Fruit fly (Drosophila melanogaster): ENCODE measurements around the gene stx.
A peak's percentile ranks its signal among the peaks of the same experiment; 100 is the strongest.

stx gene

DNA sequence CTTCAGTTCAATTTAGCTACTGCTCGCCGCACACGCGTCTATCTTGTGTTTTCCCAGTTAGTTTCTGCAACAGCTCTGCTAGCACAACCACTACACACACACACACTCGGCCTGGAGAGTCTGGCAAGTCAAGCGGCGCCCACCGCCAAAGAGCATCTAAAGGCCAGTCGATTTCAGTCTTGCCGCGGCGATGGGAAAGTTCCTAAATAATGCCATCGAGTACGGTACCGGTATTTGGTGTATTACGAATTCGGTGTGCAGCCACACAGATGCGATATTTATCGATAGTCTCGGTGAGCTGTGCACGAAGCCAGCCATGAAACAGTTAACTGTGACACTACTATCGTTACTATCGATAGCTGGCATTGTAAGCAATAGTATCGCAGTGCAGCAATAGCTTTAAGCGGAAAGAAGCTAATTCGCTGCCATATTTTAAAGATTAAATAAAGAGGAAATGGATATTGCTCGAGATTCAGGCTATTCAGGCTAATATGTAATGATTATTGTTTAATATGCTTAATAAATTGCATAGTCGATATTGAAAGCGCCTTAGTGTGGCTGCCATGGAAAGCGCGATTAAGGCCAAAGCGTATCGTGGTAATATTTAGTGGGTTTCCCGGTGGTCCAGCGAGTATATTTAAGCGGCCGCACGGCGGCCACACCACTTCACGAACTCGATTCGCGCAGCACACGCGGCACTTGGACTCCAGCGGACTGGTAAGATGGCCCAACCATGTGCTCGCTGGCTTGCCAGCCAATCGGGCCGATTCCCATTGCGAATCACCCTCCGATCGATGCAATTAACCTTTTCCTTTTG lies at the start of gene stx:
Gene stx, minus strand, starts transcription at position 171 of the 817 bp plus-strand sequence.
- TF ChIP-seq CG34367 (tag; optimal IDR thresholded peaks at IDR 0.05) (no peak), CG17806 (tag; optimal IDR thresholded peaks at IDR 0.05) (no peak), CG8301 (tag; optimal IDR thresholded peaks at IDR 0.05) (no peak), CG12605 (GFP tag; IDR thresholded peaks at IDR 0.05) (peak; percentile 59), fd96Ca (GFP tag; IDR thresholded peaks at IDR 0.05) (peak; percentile 23; the same call in 1 of the 3 replicates), EcR (GFP tag; optimal IDR thresholded peaks at IDR 0.05) (no peak), Snoo (tag; optimal IDR thresholded peaks at IDR 0.05) (no peak), CG9948 (tag; optimal IDR thresholded peaks at IDR 0.05) (no peak), CG15710 (tag; optimal IDR thresholded peaks at IDR 0.05) (peak; percentile 2), Pif1B (GFP tag; optimal IDR thresholded peaks at IDR 0.05) (no peak), CG8159 (tag; optimal IDR thresholded peaks at IDR 0.05) (peak; percentile 8), CG14655 (GFP tag; optimal IDR thresholded peaks at IDR 0.05) (no peak), Ets98B (GFP tag; IDR thresholded peaks at IDR 0.05) (peak; percentile 49), CG32121 (GFP tag; IDR thresholded peaks at IDR 0.05) (peak; percentile 42; the same call in 1 of the 2 replicates), CG4496 (GFP tag; IDR thresholded peaks at IDR 0.05) (peak; percentile 58; the same call in 2 of the 3 replicates), gl (tag; optimal IDR thresholded peaks at IDR 0.05) (no peak), CG13204 (GFP tag; optimal IDR thresholded peaks at IDR 0.05) (no peak), rn (GFP tag; IDR thresholded peaks at IDR 0.05) (peak; percentile 8; the same call in 1 of the 2 replicates), Pif1A (GFP tag; optimal IDR thresholded peaks at IDR 0.05) (no peak), D1 (tag; optimal IDR thresholded peaks at IDR 0.05) (no peak), CG10348 (GFP tag; IDR thresholded peaks at IDR 0.05) (no peak)

DNA sequence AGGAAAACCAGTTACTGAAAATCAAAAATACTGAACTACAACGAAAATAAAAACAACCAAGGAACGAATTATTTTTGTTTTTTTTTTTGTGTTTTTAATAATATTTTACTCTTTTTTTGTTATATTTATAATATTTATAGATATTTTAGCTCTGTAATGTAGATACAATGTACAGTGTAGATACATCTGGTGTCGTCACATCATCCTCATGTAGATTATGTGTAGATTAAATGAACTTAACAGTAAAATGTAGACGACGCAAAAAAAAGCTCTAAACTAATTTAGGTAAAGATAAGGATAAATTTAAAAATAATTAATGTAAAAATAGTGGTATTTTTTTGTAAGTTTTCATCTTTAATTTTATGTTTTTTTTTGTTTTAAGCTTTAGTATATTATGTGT lies 44.5 kb upstream of the stx start:
- peak; percentile 53 for TF ChIP-seq D1 (tag; optimal IDR thresholded peaks at IDR 0.05)
- TF ChIP-seq fd96Ca (GFP tag; IDR thresholded peaks at IDR 0.05): no peak

DNA sequence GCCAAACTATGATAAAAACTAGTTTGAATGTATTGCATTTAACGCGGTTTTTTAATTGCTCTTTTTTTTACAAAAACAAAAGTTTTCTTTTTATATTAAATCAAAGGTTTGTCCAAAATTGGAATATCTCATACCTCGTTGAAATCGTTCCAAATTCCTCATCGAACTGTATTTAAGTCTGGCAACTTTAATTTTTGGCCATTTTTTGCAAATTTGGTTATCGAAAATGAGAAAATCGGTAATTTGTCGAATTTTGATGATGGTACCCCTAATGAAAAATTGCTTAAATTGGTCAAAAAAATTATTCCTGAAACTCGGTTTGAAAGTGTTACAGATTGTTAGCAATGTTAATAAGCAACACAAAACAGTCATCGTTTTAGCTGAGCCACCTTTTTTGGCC lies 42.6 kb upstream of the stx start:
- no peak for TF ChIP-seq CG8301 (tag; optimal IDR thresholded peaks at IDR 0.05)

DNA sequence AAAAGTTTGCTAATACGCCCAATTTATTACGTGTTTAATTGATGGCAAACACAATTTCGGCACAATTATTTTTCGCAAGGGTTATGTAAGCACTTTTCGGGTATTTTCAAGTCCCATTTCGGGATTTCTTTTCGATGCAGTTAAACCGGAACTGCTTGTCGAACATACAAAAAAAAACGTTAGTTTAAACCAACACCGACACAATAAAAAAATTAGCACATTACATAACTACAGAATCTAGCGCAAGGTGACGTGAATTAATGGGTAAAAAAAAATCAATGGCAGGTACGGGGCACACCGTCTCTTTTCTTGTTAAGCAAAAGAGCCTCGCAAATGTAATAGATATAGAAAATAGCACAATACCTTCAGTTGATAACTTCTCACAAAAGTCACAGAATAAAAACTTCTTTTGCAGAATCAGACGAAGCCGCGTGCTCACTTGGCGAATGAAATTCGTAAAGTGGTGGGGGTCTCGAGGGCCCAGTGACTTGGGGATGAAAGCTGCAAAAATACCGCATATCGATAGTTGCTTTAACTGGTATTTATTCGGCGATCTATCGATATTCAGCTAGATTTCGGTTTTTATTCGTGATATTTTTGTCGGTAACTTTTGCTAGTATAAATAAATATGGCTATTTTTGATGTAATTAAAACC lies 41.8 kb upstream of the stx start, which contains the start of the genes Ant2 and sesB:
Gene Ant2, minus strand, starts transcription at position 465 of the 655 bp plus-strand sequence.
Gene sesB, minus strand, starts transcription at position 516 of the 655 bp plus-strand sequence.
- TF ChIP-seq CG34367 (tag; optimal IDR thresholded peaks at IDR 0.05): no peak
- no peak for TF ChIP-seq fd96Ca (GFP tag; IDR thresholded peaks at IDR 0.05)
- TF ChIP-seq CG8301 (tag; optimal IDR thresholded peaks at IDR 0.05): no peak
- no peak for TF ChIP-seq CG12605 (GFP tag; IDR thresholded peaks at IDR 0.05)
- TF ChIP-seq CG8159 (tag; optimal IDR thresholded peaks at IDR 0.05): no peak
- TF ChIP-seq Pif1A (GFP tag; optimal IDR thresholded peaks at IDR 0.05): no peak
- TF ChIP-seq gl (tag; optimal IDR thresholded peaks at IDR 0.05): no peak
- TF ChIP-seq CG13204 (GFP tag; optimal IDR thresholded peaks at IDR 0.05): no peak
- TF ChIP-seq rn (GFP tag; IDR thresholded peaks at IDR 0.05): no peak
- no peak for TF ChIP-seq CG15710 (tag; optimal IDR thresholded peaks at IDR 0.05)
- TF ChIP-seq EcR (GFP tag; optimal IDR thresholded peaks at IDR 0.05): no peak
- TF ChIP-seq CG17806 (tag; optimal IDR thresholded peaks at IDR 0.05): no peak
- no peak for TF ChIP-seq D1 (tag; optimal IDR thresholded peaks at IDR 0.05)
- TF ChIP-seq CG9948 (tag; optimal IDR thresholded peaks at IDR 0.05): no peak

- TF ChIP-seq rn (GFP tag; IDR thresholded peaks at IDR 0.05) (no peak), Pif1B (GFP tag; optimal IDR thresholded peaks at IDR 0.05) (peak; percentile 36), fd96Ca (GFP tag; IDR thresholded peaks at IDR 0.05) (no peak)
Observed at dm6 chrX:10785920-10786361, 41.2 kb upstream of the stx start.

DNA sequence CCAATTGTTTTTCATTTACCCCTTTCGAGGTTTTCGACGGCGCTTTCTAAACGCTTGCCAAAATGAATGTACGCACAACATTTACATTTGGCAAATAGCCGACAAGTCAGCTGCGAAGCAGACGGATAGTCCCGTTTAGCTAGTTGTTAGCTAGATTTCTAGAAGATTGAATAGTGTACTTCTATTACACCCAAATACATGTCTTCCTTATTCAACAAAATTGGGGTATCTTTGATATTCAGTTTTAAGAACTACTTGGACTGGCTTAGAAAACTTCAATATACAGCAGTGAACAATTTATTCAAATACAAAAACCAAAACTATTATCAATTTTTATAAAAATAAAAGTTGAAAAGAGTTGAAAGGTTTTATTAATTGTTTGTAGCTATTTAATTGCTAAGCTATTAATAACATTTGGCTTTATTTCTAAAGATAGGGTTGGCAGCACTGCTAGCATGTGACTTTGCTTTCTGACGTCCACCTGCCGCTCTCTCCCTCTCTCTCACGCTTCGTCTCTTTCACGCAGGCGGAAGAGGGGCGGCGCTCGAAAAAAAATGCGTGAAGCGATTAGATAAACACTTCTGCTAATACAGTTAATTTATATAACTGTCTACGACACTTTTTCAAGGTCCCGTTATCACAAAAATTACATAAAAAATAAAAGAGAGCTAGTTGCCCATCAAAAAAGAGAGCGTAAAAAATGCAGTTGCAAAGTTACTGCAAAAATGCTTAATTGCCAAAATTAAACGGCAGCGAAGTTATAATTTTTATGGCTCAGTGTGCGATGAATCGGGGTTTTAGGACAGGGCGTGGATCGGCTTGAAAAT lies 40.3 kb upstream of the stx start:
- TF ChIP-seq CG14655 (GFP tag; optimal IDR thresholded peaks at IDR 0.05) (peak; percentile 18), rn (GFP tag; IDR thresholded peaks at IDR 0.05) (no peak), CG17806 (tag; optimal IDR thresholded peaks at IDR 0.05) (no peak)

Measured in whole organism, pupa.